Fruit fly (Drosophila melanogaster) whole organism, embryonic: ENCODE results near the gene Hmr.

Experiments used
- Asciz ChIP-seq: fragments of 200-800 bp; sonication (Bioruptor generic); optimal IDR thresholded peaks from 2 replicates; lab custom pipeline; 2017; ENCODE audit warnings: missing biosample characterization, mild to moderate bottlenecking, missing genetic modification characterization, missing genetic modification reagents
- BEAF-32 ChIP-seq: fragments of 200-800 bp; sonication (Bioruptor generic); optimal IDR thresholded peaks from 3 replicates; lab custom pipeline; 2017; ENCODE audit warnings: missing biosample characterization, missing genetic modification characterization, mild to moderate bottlenecking, moderate library complexity, missing genetic modification reagents
- CG11723 ChIP-seq: fragments of 200-800 bp; sonication (Bioruptor generic); optimal IDR thresholded peaks from 2 replicates; lab custom pipeline; 2017; ENCODE audit warnings: missing biosample characterization, mild to moderate bottlenecking, missing genetic modification characterization
- CG12155 ChIP-seq: fragments of 200-800 bp; sonication (Bioruptor generic); optimal IDR thresholded peaks from 3 replicates; lab custom pipeline; 2016; ENCODE audit warnings: missing biosample characterization, missing genetic modification characterization
- CG13894 ChIP-seq: fragments of 200-800 bp; sonication (Bioruptor generic); optimal IDR thresholded peaks from 3 replicates; lab custom pipeline; 2018; ENCODE audit warnings: missing biosample characterization, mild to moderate bottlenecking, missing genetic modification characterization, moderate library complexity
- CG1529 ChIP-seq: fragments of 200-800 bp; sonication (Bioruptor generic); optimal IDR thresholded peaks from 3 replicates; lab custom pipeline; 2018; ENCODE audit warnings: missing biosample characterization, missing genetic modification characterization
- CG15696 ChIP-seq: fragments of 200-800 bp; sonication (Bioruptor generic); optimal IDR thresholded peaks from 2 replicates; lab custom pipeline; 2019; ENCODE audit warnings: missing biosample characterization, mild to moderate bottlenecking, missing genetic modification characterization, moderate library complexity
- CG1602 ChIP-seq: fragments of 200-800 bp; sonication (Bioruptor generic); optimal IDR thresholded peaks from 3 replicates; lab custom pipeline; 2016; ENCODE audit warnings: missing biosample characterization, missing genetic modification characterization
- CG17359 ChIP-seq: fragments of 200-800 bp; sonication (Bioruptor generic); optimal IDR thresholded peaks from 3 replicates; lab custom pipeline; 2018; ENCODE audit warnings: missing biosample characterization, mild to moderate bottlenecking, missing genetic modification characterization, moderate library complexity
- CG17612 ChIP-seq: fragments of 200-800 bp; sonication (Bioruptor generic); IDR thresholded peaks from 2 replicates; pipeline ENCODE4 v1.3.6; 2022; ENCODE audit warnings: missing biosample characterization, missing genetic modification characterization
- CG18619 ChIP-seq: fragments of 200-800 bp; sonication (Bioruptor generic); optimal IDR thresholded peaks from 3 replicates; lab custom pipeline; 2017; ENCODE audit warnings: missing biosample characterization, mild to moderate bottlenecking, missing genetic modification characterization
- CG2120 ChIP-seq: fragments of 200-800 bp; sonication (Bioruptor generic); optimal IDR thresholded peaks from 3 replicates; lab custom pipeline; 2016; ENCODE audit warnings: missing biosample characterization, missing genetic modification characterization
- CG2129 ChIP-seq: fragments of 200-800 bp; sonication (Bioruptor generic); IDR thresholded peaks from 2 replicates; pipeline ENCODE4 v1.3.6; 2022; ENCODE audit warnings: missing biosample characterization, missing genetic modification characterization; ENCODE audit not compliant: partially characterized antibody
- CG2712 ChIP-seq: fragments of 200-800 bp; optimal IDR thresholded peaks from 3 replicates; lab custom pipeline; 2019; ENCODE audit warnings: missing biosample characterization, mild to moderate bottlenecking, missing genetic modification characterization, moderate library complexity
- CG2889 ChIP-seq: fragments of 200-800 bp; sonication (Bioruptor generic); IDR thresholded peaks from 3 replicates; pipeline ENCODE4 v1.3.6; 2022; ENCODE audit warnings: missing biosample characterization, missing genetic modification characterization
- CG30403 ChIP-seq: fragments of 200-800 bp; sonication (Bioruptor generic); optimal IDR thresholded peaks from 3 replicates; lab custom pipeline; 2016; ENCODE audit warnings: missing biosample characterization, missing genetic modification characterization
- CG31224 ChIP-seq: fragments of 200-800 bp; sonication (Bioruptor generic); IDR thresholded peaks from 2 replicates; pipeline ENCODE4 v1.3.6; 2022; ENCODE audit warnings: missing biosample characterization, missing genetic modification characterization
- CG3726 ChIP-seq: fragments of 200-800 bp; sonication (Bioruptor generic); IDR thresholded peaks from 3 replicates; pipeline ENCODE4, ENCODE4 v1.3.6; 2022; ENCODE audit warnings: missing biosample characterization, missing genetic modification characterization
- CG4707 ChIP-seq: fragments of 200-800 bp; sonication (Bioruptor generic); optimal IDR thresholded peaks from 2 replicates; lab custom pipeline; 2018; ENCODE audit warnings: missing biosample characterization, mild to moderate bottlenecking, missing genetic modification characterization, moderate library complexity
- CG5180 ChIP-seq: fragments of 200-800 bp; sonication (Bioruptor generic); optimal IDR thresholded peaks from 3 replicates; lab custom pipeline; 2017; ENCODE audit warnings: missing biosample characterization, missing genetic modification characterization, mild to moderate bottlenecking, moderate library complexity, missing genetic modification reagents
- CG7556 ChIP-seq: fragments of 200-800 bp; sonication (Bioruptor generic); optimal IDR thresholded peaks from 2 replicates; lab custom pipeline; 2017; ENCODE audit warnings: missing biosample characterization, mild to moderate bottlenecking, missing genetic modification characterization
- CG7839 ChIP-seq: fragments of 200-800 bp; sonication (Bioruptor generic); optimal IDR thresholded peaks from 3 replicates; lab custom pipeline; 2018; ENCODE audit warnings: missing biosample characterization, mild to moderate bottlenecking, missing genetic modification characterization, moderate library complexity
- CG8281 ChIP-seq: fragments of 200-800 bp; sonication (Bioruptor generic); optimal IDR thresholded peaks from 2 replicates; lab custom pipeline; 2018; ENCODE audit warnings: missing biosample characterization, mild to moderate bottlenecking, missing genetic modification characterization, moderate library complexity
- CG9437 ChIP-seq: fragments of 200-800 bp; sonication (Bioruptor generic); optimal IDR thresholded peaks from 2 replicates; lab custom pipeline; 2018; ENCODE audit warnings: missing biosample characterization, mild to moderate bottlenecking, missing genetic modification characterization
- D ChIP-seq, 2 experiments: fragments of 200-800 bp in 1 of 2; fragments of >200 bp in 1 of 2; sonication (Bioruptor generic) in 1 of 2; optimal IDR thresholded peaks; 2 replicates in 1 of 2; 3 replicates in 1 of 2; lab custom pipeline; 2017; ENCODE audit warnings: mild to moderate bottlenecking in 1 of 2, missing biosample characterization in 1 of 2, missing genetic modification characterization in 1 of 2, missing genetic modification reagents in 1 of 2
- D19A ChIP-seq: fragments of 200-800 bp; optimal IDR thresholded peaks from 3 replicates; lab custom pipeline; 2019; ENCODE audit warnings: missing biosample characterization, mild to moderate bottlenecking, missing genetic modification characterization, moderate library complexity
- Eip74EF ChIP-seq, 2 experiments: fragments of 200-800 bp in 1 of 2; fragments of >200 bp in 1 of 2; sonication (Bioruptor generic) in 1 of 2; optimal IDR thresholded peaks; 2 replicates each; lab custom pipeline; 2017 to 2019; ENCODE audit warnings: missing biosample characterization in 2 of 2, missing genetic modification characterization in 2 of 2, mild to moderate bottlenecking in 1 of 2, moderate library complexity in 1 of 2
- Fer1 ChIP-seq: fragments of 200-800 bp; sonication (Bioruptor generic); optimal IDR thresholded peaks from 2 replicates; lab custom pipeline; 2017; ENCODE audit warnings: missing biosample characterization, mild to moderate bottlenecking, missing genetic modification characterization
- Hmr ChIP-seq: fragments of 200-800 bp; sonication (Bioruptor generic); optimal IDR thresholded peaks from 3 replicates; lab custom pipeline; 2017; ENCODE audit warnings: mild to moderate bottlenecking, missing biosample characterization, missing genetic modification reagents, missing genetic modification characterization
- Hsf ChIP-seq: fragments of 200-800 bp; sonication (Bioruptor generic); optimal IDR thresholded peaks from 3 replicates; lab custom pipeline; 2016; ENCODE audit warnings: missing biosample characterization, missing genetic modification characterization
- Lhr ChIP-seq: fragments of 200-800 bp; sonication (Bioruptor generic); optimal IDR thresholded peaks from 3 replicates; lab custom pipeline; 2017; ENCODE audit warnings: mild to moderate bottlenecking, missing biosample characterization, missing genetic modification reagents, missing genetic modification characterization
- Meics ChIP-seq: fragments of 200-800 bp; sonication (Bioruptor generic); optimal IDR thresholded peaks from 2 replicates; lab custom pipeline; 2017; ENCODE audit warnings: missing biosample characterization, mild to moderate bottlenecking, missing genetic modification characterization
- Nf-YA ChIP-seq: fragments of 200-800 bp; sonication (Bioruptor generic); IDR thresholded peaks from 2 replicates; pipeline ENCODE4 v1.3.6; 2022; ENCODE audit warnings: missing biosample characterization, missing genetic modification characterization
- Sox100B ChIP-seq: fragments of 200-800 bp; sonication (Bioruptor generic); optimal IDR thresholded peaks from 3 replicates; lab custom pipeline; 2018; ENCODE audit warnings: missing biosample characterization, mild to moderate bottlenecking, missing genetic modification characterization
- abd-A ChIP-seq: fragments of 200-800 bp; sonication (Bioruptor generic); optimal IDR thresholded peaks from 3 replicates; lab custom pipeline; 2019; ENCODE audit warnings: missing biosample characterization, mild to moderate bottlenecking, missing genetic modification characterization, moderate library complexity
- aop ChIP-seq: fragments of 200-800 bp; sonication (Bioruptor generic); IDR thresholded peaks from 2 replicates; pipeline ENCODE4 v1.3.6; 2022; ENCODE audit warnings: missing biosample characterization, missing genetic modification characterization
- az2 ChIP-seq: fragments of 200-800 bp; sonication (Bioruptor generic); optimal IDR thresholded peaks from 3 replicates; lab custom pipeline; 2016; ENCODE audit warnings: missing biosample characterization, missing genetic modification characterization
- crc ChIP-seq: fragments of 200-800 bp; sonication (Bioruptor generic); optimal IDR thresholded peaks from 2 replicates; lab custom pipeline; 2016; ENCODE audit warnings: missing biosample characterization, missing genetic modification characterization
- en ChIP-seq: fragments of 200-800 bp; sonication (Bioruptor generic); optimal IDR thresholded peaks from 2 replicates; lab custom pipeline; 2016; ENCODE audit warnings: missing biosample characterization, missing genetic modification characterization
- esg ChIP-seq: fragments of 200-800 bp; sonication (Bioruptor generic); conservative IDR thresholded peaks from 2 replicates; pipeline ENCODE4 v1.3.6; 2022; ENCODE audit warnings: missing biosample characterization, missing genetic modification characterization
- fru ChIP-seq: fragments of >200 bp; optimal IDR thresholded peaks from 2 replicates; lab custom pipeline; 2017
- mam ChIP-seq: fragments of 200-800 bp; sonication (Bioruptor generic); optimal IDR thresholded peaks from 3 replicates; lab custom pipeline; 2016; ENCODE audit warnings: missing biosample characterization, missing genetic modification characterization
- p53 ChIP-seq: fragments of 200-800 bp; sonication (Bioruptor generic); optimal IDR thresholded peaks from 2 replicates; lab custom pipeline; 2016; ENCODE audit warnings: missing biosample characterization, missing genetic modification characterization
- pho ChIP-seq: fragments of 200-800 bp; sonication (Bioruptor generic); optimal IDR thresholded peaks from 2 replicates; lab custom pipeline; 2016; ENCODE audit warnings: missing biosample characterization, missing genetic modification characterization
- ro ChIP-seq: fragments of 200-800 bp; sonication (Bioruptor generic); IDR thresholded peaks from 2 replicates; pipeline ENCODE4 v1.3.6; 2022; ENCODE audit warnings: missing biosample characterization, missing genetic modification characterization
- row ChIP-seq: fragments of 200-800 bp; sonication (Bioruptor generic); IDR thresholded peaks from 3 replicates; pipeline ENCODE4 v1.3.6; 2022; ENCODE audit warnings: missing biosample characterization, missing genetic modification characterization
- salm ChIP-seq: fragments of 200-800 bp; sonication (Bioruptor generic); optimal IDR thresholded peaks from 2 replicates; lab custom pipeline; 2018; ENCODE audit warnings: missing biosample characterization, mild to moderate bottlenecking, missing genetic modification characterization
- sens ChIP-seq: fragments of 200-800 bp; sonication (Bioruptor generic); peaks from one replicate; lab custom pipeline; 2016; ENCODE audit warnings: missing biosample characterization, missing genetic modification characterization
- trh ChIP-seq: fragments of 200-800 bp; sonication (Bioruptor generic); optimal IDR thresholded peaks from 2 replicates; lab custom pipeline; 2016; ENCODE audit warnings: missing biosample characterization, missing genetic modification characterization
- vvl ChIP-seq: fragments of 200-800 bp; sonication (Bioruptor generic); IDR thresholded peaks from 2 replicates; pipeline ENCODE4 v1.3.6; 2022; ENCODE audit warnings: missing biosample characterization, missing genetic modification characterization
- yki ChIP-seq: fragments of >200 bp; optimal IDR thresholded peaks from 3 replicates; lab custom pipeline; 2018

The Hmr gene

DNA sequence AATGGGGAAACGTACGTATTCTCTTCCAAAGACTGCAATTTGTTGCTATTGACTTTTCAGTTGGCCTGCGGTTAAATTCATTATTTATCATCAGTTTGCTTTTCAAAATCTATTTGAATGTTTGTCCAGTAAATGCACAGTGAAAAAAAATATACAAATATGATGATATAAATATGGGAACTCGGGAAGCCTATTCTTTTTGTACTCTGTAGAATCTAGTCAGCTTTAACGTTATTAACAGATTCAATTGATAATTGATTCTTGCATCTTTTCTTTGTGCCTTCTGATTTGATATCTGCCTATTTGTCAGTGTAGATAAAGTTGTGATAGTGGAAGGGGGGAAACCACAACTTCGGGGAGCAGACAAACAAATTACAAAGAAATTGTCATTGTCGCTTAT lies 52.4 kb downstream of the Hmr start (continued):
- TF ChIP-seq CG7556 (GFP tag; lab: Kevin White, UChicago) = peak; percentile 60
- no peak for TF ChIP-seq CG3726 (GFP tag; lab: Robert Waterston, UW)
- TF ChIP-seq esg (GFP tag; lab: Robert Waterston, UW) = peak; percentile 34; the same call in 1 of the 2 replicates
- TF ChIP-seq CG7839 = peak; percentile 76
- TF ChIP-seq Eip74EF (GFP tag; optimal IDR thresholded peaks at IDR 0.05; lab: Kevin White, UChicago) = peak in 1 of 2 experiments; percentile 58
- peak; percentile 65; the same call in 1 of the 2 replicates for TF ChIP-seq vvl (GFP tag; lab: Robert Waterston, UW)
- TF ChIP-seq salm (tag; lab: Kevin White, UChicago) = peak; percentile 38
- no peak for TF ChIP-seq aop
- 0 out of 3 replicates have a peak, but pooled peaks have one; percentile 28 for TF ChIP-seq CG2889 (GFP tag; lab: Robert Waterston, UW)
- no peak for TF ChIP-seq CG4707 (GFP tag; lab: Kevin White, UChicago)
- peak; percentile 14 for TF ChIP-seq en
- peak; percentile 24 for TF ChIP-seq CG11723
- TF ChIP-seq abd-A (tag; lab: Kevin White, UChicago) = no peak
- no peak for TF ChIP-seq yki (lab: Kevin White, UChicago)
- TF ChIP-seq CG18619 (GFP tag; lab: Kevin White, UChicago) = peak; percentile 28
- TF ChIP-seq CG15696 (tag; lab: Kevin White, UChicago) = peak; percentile 38
- no peak for TF ChIP-seq ro (GFP tag; lab: Robert Waterston, UW)
- TF ChIP-seq Sox100B = peak; percentile 57
- TF ChIP-seq pho (GFP tag; lab: Kevin White, UChicago) = peak; percentile 9
- no peak for TF ChIP-seq trh (GFP tag; lab: Kevin White, UChicago)
- TF ChIP-seq Fer1 (GFP tag; lab: Kevin White, UChicago) = peak; percentile 1
- TF ChIP-seq CG5180 (GFP tag; lab: Kevin White, UChicago) = peak; percentile 21
- peak; percentile 71 for TF ChIP-seq Asciz (GFP tag; lab: Kevin White, UChicago)
- TF ChIP-seq p53 (GFP tag; lab: Kevin White, UChicago) = no peak
- peak; percentile 20 for TF ChIP-seq mam (GFP tag; lab: Kevin White, UChicago)
- peak; percentile 15 for TF ChIP-seq crc (GFP tag; lab: Kevin White, UChicago)
- TF ChIP-seq row = peak; percentile 76
- peak; percentile 41 for TF ChIP-seq Meics (GFP tag; lab: Kevin White, UChicago)
- TF ChIP-seq CG31224 (GFP tag; lab: Robert Waterston, UW) = no peak
- no peak for TF ChIP-seq fru (lab: Kevin White, UChicago)
- TF ChIP-seq CG30403 = peak; percentile 65
- no peak for TF ChIP-seq D (optimal IDR thresholded peaks at IDR 0.05; lab: Kevin White, UChicago)
- peak; percentile 56 for TF ChIP-seq D (GFP tag; optimal IDR thresholded peaks at IDR 0.05; lab: Kevin White, UChicago)
- TF ChIP-seq CG1529 (GFP tag; lab: Kevin White, UChicago) = peak; percentile 56
- TF ChIP-seq D19A = peak; percentile 70
- TF ChIP-seq Lhr (GFP tag; lab: Kevin White, UChicago) = peak; percentile 9
- TF ChIP-seq CG9437 (GFP tag; lab: Kevin White, UChicago) = peak; percentile 16
- TF ChIP-seq BEAF-32 = no peak
- peak; percentile 17 for TF ChIP-seq CG8281 (tag; lab: Kevin White, UChicago)
- TF ChIP-seq CG2712 (tag; lab: Kevin White, UChicago) = peak; percentile 79
- 0 out of 2 replicates have a peak, but pooled peaks have one; percentile 12 for TF ChIP-seq CG17612 (GFP tag; lab: Robert Waterston, UW)
- TF ChIP-seq CG2129 (GFP tag; lab: Robert Waterston, UW) = no peak
- TF ChIP-seq Hsf (GFP tag; lab: Kevin White, UChicago) = peak; percentile 57
- TF ChIP-seq CG2120 (GFP tag; lab: Kevin White, UChicago) = peak; percentile 55
- peak; percentile 17 for TF ChIP-seq CG12155 (GFP tag; lab: Kevin White, UChicago)
- TF ChIP-seq az2 = peak; percentile 67
- no peak for TF ChIP-seq CG13894 (tag; lab: Kevin White, UChicago)
- 0 out of 2 replicates have a peak, but pooled peaks have one; percentile 43 for TF ChIP-seq Nf-YA (GFP tag; lab: Robert Waterston, UW)
- peak; percentile 94 for TF ChIP-seq sens (GFP tag; lab: Kevin White, UChicago)
- TF ChIP-seq CG1602 (GFP tag; lab: Kevin White, UChicago) = peak; percentile 48
- peak; percentile 75 for TF ChIP-seq CG17359 (tag; lab: Kevin White, UChicago)
- peak; percentile 37 for TF ChIP-seq Hmr
